Worm (Caenorhabditis elegans) whole organism, L4 larva: ENCODE measurements around the gene T13A10.64.

Experiments
- F10B5.3 ChIP-seq: sonication (generic microtip); optimal IDR thresholded peaks from 2 replicates; lab custom pipeline; 2016; ENCODE audit warnings: mild to moderate bottlenecking, missing genetic modification characterization, missing compliant biosample characterization
- F37D6.2 ChIP-seq: sonication (generic microtip); optimal IDR thresholded peaks from 2 replicates; lab custom pipeline; 2016; ENCODE audit warnings: mild to moderate bottlenecking, missing genetic modification characterization, missing compliant biosample characterization
- T26A8.4 ChIP-seq: fragments of 200-800 bp; sonication (Bioruptor generic); IDR thresholded peaks from 2 replicates; pipeline ENCODE4 v1.3.6; 2022; ENCODE audit warnings: missing genetic modification characterization, missing compliant biosample characterization
- Y5F2A.4 ChIP-seq: fragments of 200-800 bp; sonication (Bioruptor generic); optimal IDR thresholded peaks from 2 replicates; lab custom pipeline; 2018; ENCODE audit warnings: mild to moderate bottlenecking, missing genetic modification characterization, missing compliant biosample characterization
- ZK546.5 ChIP-seq, 2 experiments: sonication (generic microtip); optimal IDR thresholded peaks; 2 replicates each; lab custom pipeline; 2017; ENCODE audit warnings: missing biosample characterization in 2 of 2, missing genetic modification characterization in 2 of 2
- attf-4 ChIP-seq: sonication (generic microtip); optimal IDR thresholded peaks from 3 replicates; lab custom pipeline; 2017; ENCODE audit warnings: missing biosample characterization, missing genetic modification characterization
- ceh-44 ChIP-seq: fragments of 200-800 bp; sonication (Bioruptor generic); IDR thresholded peaks from 2 replicates; pipeline ENCODE4 v1.3.6; 2022; ENCODE audit warnings: missing genetic modification reagents, missing genetic modification characterization, missing compliant biosample characterization
- ces-1 ChIP-seq: fragments of 150-350 bp; sonication (generic microtip); optimal IDR thresholded peaks from 4 replicates; lab custom pipeline; 2014; ENCODE audit warnings: missing biosample characterization, missing genetic modification reagents, missing genetic modification characterization
- cey-2 ChIP-seq: sonication (generic microtip); optimal IDR thresholded peaks from 3 replicates; lab custom pipeline; 2017; ENCODE audit warnings: missing genetic modification characterization, mild to moderate bottlenecking, missing compliant biosample characterization, antibody characterized with exemption, borderline replicate concordance; ENCODE audit not compliant: insufficient read depth
- daf-12 ChIP-seq: fragments of 150-350 bp; optimal IDR thresholded peaks from 2 replicates; lab custom pipeline; 2014; ENCODE audit warnings: missing biosample characterization, missing genetic modification reagents, missing genetic modification characterization
- daf-16 ChIP-seq, 3 experiments: sonication (generic microtip); optimal IDR thresholded peaks; 2 replicates each; lab custom pipeline; 2016 to 2017; ENCODE audit warnings: missing genetic modification characterization in 3 of 3, missing genetic modification reagents in 3 of 3, mild to moderate bottlenecking in 2 of 3, missing compliant biosample characterization in 2 of 3, missing biosample characterization in 1 of 3, moderate library complexity in 1 of 3
- dmd-6 ChIP-seq: fragments of 200-800 bp; sonication (Bioruptor generic); IDR thresholded peaks from 2 replicates; pipeline ENCODE4 v1.3.6; 2022; ENCODE audit warnings: missing genetic modification reagents, missing genetic modification characterization, missing compliant biosample characterization
- dve-1 ChIP-seq: sonication (generic microtip); optimal IDR thresholded peaks from 2 replicates; lab custom pipeline; 2017; ENCODE audit warnings: antibody characterized with exemption, mild to moderate bottlenecking, missing genetic modification characterization, missing compliant biosample characterization; ENCODE audit not compliant: insufficient read depth
- fos-1 ChIP-seq: fragments of 150-350 bp; optimal IDR thresholded peaks from 2 replicates; lab custom pipeline; 2014; ENCODE audit warnings: missing biosample characterization, missing genetic modification characterization
- gei-8 ChIP-seq: fragments of 200-800 bp; sonication (Bioruptor generic); optimal IDR thresholded peaks from 2 replicates; lab custom pipeline; 2018; ENCODE audit warnings: mild to moderate bottlenecking, missing genetic modification characterization, missing compliant biosample characterization
- jun-1 ChIP-seq: fragments of 150-350 bp; optimal IDR thresholded peaks from 2 replicates; lab custom pipeline; 2014; ENCODE audit warnings: missing biosample characterization, missing genetic modification reagents, missing genetic modification characterization
- lin-13 ChIP-seq: fragments of 150-350 bp; optimal IDR thresholded peaks from 2 replicates; lab custom pipeline; 2014; ENCODE audit warnings: missing biosample characterization, missing genetic modification reagents, missing genetic modification characterization
- lin-15B ChIP-seq: fragments of 150-350 bp; sonication (generic microtip); optimal IDR thresholded peaks from 3 replicates; lab custom pipeline; 2014; ENCODE audit warnings: missing biosample characterization, missing genetic modification characterization
- lin-29 ChIP-seq: fragments of 200-800 bp; sonication (Bioruptor generic); IDR thresholded peaks from 2 replicates; pipeline ENCODE4 v1.3.6; 2022; ENCODE audit warnings: missing genetic modification reagents, missing genetic modification characterization, missing compliant biosample characterization
- lin-38 ChIP-seq: fragments of 200-800 bp; sonication (Bioruptor generic); IDR thresholded peaks from 2 replicates; pipeline ENCODE4 v1.3.6; 2022; ENCODE audit warnings: missing genetic modification reagents, missing genetic modification characterization, missing compliant biosample characterization
- lin-39 ChIP-seq: fragments of 150-350 bp; optimal IDR thresholded peaks from 2 replicates; lab custom pipeline; 2014; ENCODE audit warnings: missing biosample characterization, missing genetic modification reagents, missing genetic modification characterization
- lsy-2 ChIP-seq, 2 experiments: fragments of 150-350 bp in 1 of 2; sonication (generic microtip) in 1 of 2; optimal IDR thresholded peaks; 2 replicates each; lab custom pipeline; 2014 to 2017; ENCODE audit warnings: missing biosample characterization in 2 of 2, missing genetic modification characterization in 2 of 2
- madf-5 ChIP-seq, 2 experiments: fragments of 200-800 bp; sonication (Bioruptor generic); IDR thresholded peaks; 2 replicates each; pipeline ENCODE4 v1.3.6; 2022; ENCODE audit warnings: missing compliant biosample characterization in 2 of 2, missing genetic modification characterization in 2 of 2
- mxl-2 ChIP-seq: fragments of 200-800 bp; sonication (Bioruptor generic); conservative IDR thresholded peaks from 2 replicates; pipeline ENCODE4 v1.3.6; 2022; ENCODE audit warnings: missing genetic modification reagents, missing genetic modification characterization, missing compliant biosample characterization
- nhr-10 ChIP-seq: fragments of 150-350 bp; optimal IDR thresholded peaks from 2 replicates; lab custom pipeline; 2014; ENCODE audit warnings: missing biosample characterization, missing genetic modification characterization
- nhr-11 ChIP-seq: fragments of 150-350 bp; optimal IDR thresholded peaks from 2 replicates; lab custom pipeline; 2014; ENCODE audit warnings: missing biosample characterization, missing genetic modification characterization
- nhr-111 ChIP-seq: fragments of 200-800 bp; sonication (Bioruptor generic); optimal IDR thresholded peaks from 2 replicates; lab custom pipeline; 2018; ENCODE audit warnings: mild to moderate bottlenecking, missing genetic modification characterization, missing compliant biosample characterization
- nhr-48 ChIP-seq: sonication (generic microtip); optimal IDR thresholded peaks from 2 replicates; lab custom pipeline; 2016; ENCODE audit warnings: mild to moderate bottlenecking, missing genetic modification characterization, missing compliant biosample characterization
- nhr-6 ChIP-seq: fragments of 150-350 bp; optimal IDR thresholded peaks from 2 replicates; lab custom pipeline; 2014; ENCODE audit warnings: missing biosample characterization, missing genetic modification characterization
- pha-4 ChIP-seq, 2 experiments: fragments of 150-350 bp in 1 of 2; fragments of 200-800 bp in 1 of 2; sonication (Bioruptor generic) in 1 of 2; IDR thresholded peaks in 1 of 2; optimal IDR thresholded peaks in 1 of 2; 2 replicates each; pipeline versions ENCODE4 v1.3.6 to Lab custom; 2014 to 2022; ENCODE audit warnings: missing genetic modification characterization in 2 of 2, missing genetic modification reagents in 2 of 2, missing biosample characterization in 1 of 2, missing compliant biosample characterization in 1 of 2
- php-3 ChIP-seq: fragments of 200-800 bp; sonication (Bioruptor generic); IDR thresholded peaks from 2 replicates; pipeline ENCODE4 v1.3.6; 2022; ENCODE audit warnings: missing genetic modification reagents, missing genetic modification characterization, missing compliant biosample characterization
- pqm-1 ChIP-seq: sonication (generic microtip); optimal IDR thresholded peaks from 2 replicates; lab custom pipeline; 2017; ENCODE audit warnings: missing biosample characterization, missing genetic modification characterization
- rbr-2 ChIP-seq: sonication (generic microtip); optimal IDR thresholded peaks from 2 replicates; lab custom pipeline; 2016; ENCODE audit warnings: missing genotype, missing genetic modification characterization, missing compliant biosample characterization
- set-16 ChIP-seq: fragments of 200-800 bp; sonication (Bioruptor generic); IDR thresholded peaks from 2 replicates; pipeline ENCODE4 v1.3.6; 2022; ENCODE audit warnings: missing genetic modification reagents, missing genetic modification characterization, missing compliant biosample characterization
- skn-1 ChIP-seq: fragments of 150-350 bp; optimal IDR thresholded peaks from 2 replicates; lab custom pipeline; 2014; ENCODE audit warnings: missing biosample characterization, missing genetic modification characterization
- spr-3 ChIP-seq: fragments of 200-800 bp; sonication (Bioruptor generic); optimal IDR thresholded peaks from 2 replicates; lab custom pipeline; 2018; ENCODE audit warnings: mild to moderate bottlenecking, missing genetic modification characterization, missing compliant biosample characterization
- unc-130 ChIP-seq: sonication (generic microtip); optimal IDR thresholded peaks from 2 replicates; lab custom pipeline; 2016; ENCODE audit warnings: missing genetic modification reagents, missing genetic modification characterization, missing compliant biosample characterization
- unc-62 ChIP-seq, 3 experiments: fragments of 150-350 bp in 1 of 3; sonication (generic microtip); optimal IDR thresholded peaks in 2 of 3; peaks in 1 of 3; 1 replicate in 1 of 3; 2 replicates in 2 of 3; lab custom pipeline; 2014 to 2017; ENCODE audit warnings: missing biosample characterization in 3 of 3, missing genetic modification characterization in 3 of 3, missing genetic modification reagents in 3 of 3, missing genotype in 1 of 3

Gene T13A10.64

DNA sequence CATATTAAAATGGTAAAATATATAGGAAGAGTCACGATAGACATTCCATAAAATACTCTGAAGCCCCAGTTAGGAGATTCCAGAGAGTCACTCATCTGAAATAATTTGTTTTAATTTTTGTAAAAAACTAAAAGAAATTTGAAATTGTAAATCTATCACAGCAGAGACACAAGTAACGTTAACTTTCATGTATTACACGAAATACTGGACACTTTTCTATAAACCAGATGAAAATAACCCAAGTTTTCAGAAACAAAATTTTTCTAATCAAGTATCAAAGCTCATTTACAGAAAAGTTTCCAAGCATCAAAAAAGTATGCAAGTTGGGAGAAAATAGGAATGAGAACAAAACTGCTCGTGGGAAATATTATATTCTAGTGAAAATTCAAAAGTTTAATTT is 43.5 kb downstream of the T13A10.64 start, which contains the start of gene srv-27:
Gene srv-27 (minus strand): TSS at position 101 of the 400 bp plus-strand sequence.
- TF ChIP-seq jun-1 = no peak
- no peak for TF ChIP-seq daf-16 (GFP tag; optimal IDR thresholded peaks at IDR 0.05; lab: Kevin White, UChicago)
- no peak for TF ChIP-seq daf-16 (tag; optimal IDR thresholded peaks at IDR 0.05; lab: Kevin White, UChicago)
- no peak for TF ChIP-seq nhr-48 (tag; lab: Kevin White, UChicago)
- TF ChIP-seq Y5F2A.4 (GFP tag; lab: Kevin White, UChicago) = no peak
- no peak for TF ChIP-seq lin-38 (GFP tag; lab: Robert Waterston, UW)
- no peak for TF ChIP-seq php-3 (GFP tag; lab: Robert Waterston, UW)
- no peak for TF ChIP-seq lsy-2 (tag; optimal IDR thresholded peaks at IDR 0.05; lab: Kevin White, UChicago)
- TF ChIP-seq unc-62 (GFP tag; optimal IDR thresholded peaks at IDR 0.05 in 1 of 2; lab: Kevin White, UChicago) = no peak
- no peak for TF ChIP-seq unc-62 (tag; optimal IDR thresholded peaks at IDR 0.05; lab: Kevin White, UChicago)
- TF ChIP-seq dmd-6 (GFP tag; lab: Robert Waterston, UW) = no peak
- TF ChIP-seq, all 104 proteins: peak for 0

DNA sequence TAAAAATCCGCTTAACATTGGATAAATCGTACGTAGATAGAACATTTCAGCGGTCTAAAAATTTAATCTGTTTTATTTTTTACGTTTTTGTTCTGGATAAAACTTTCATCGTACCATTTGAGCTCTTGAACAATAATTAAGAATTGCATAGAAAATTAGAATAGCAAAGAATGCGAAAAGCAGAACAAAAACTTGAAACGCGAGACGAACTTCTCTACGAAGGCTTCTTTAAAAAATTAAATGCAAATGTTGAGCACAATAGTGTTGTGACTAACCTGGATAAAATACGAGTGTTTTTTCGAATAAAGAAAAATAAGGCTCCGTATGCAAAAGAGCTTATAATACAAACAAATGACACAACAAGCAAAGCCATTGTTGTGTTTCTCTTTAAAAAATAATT is 44.8 kb downstream of the T13A10.64 start:
- TF ChIP-seq unc-62 (GFP tag; optimal IDR thresholded peaks at IDR 0.05 in 1 of 2; lab: Kevin White, UChicago) (peak in 1 of 2 experiments; percentile 96), unc-62 (tag; optimal IDR thresholded peaks at IDR 0.05; lab: Kevin White, UChicago) (no peak), lin-15B (tag; lab: Kevin White, UChicago) (no peak)

ce11 chrIV:6301764-6302163 is 47.0 kb downstream of the T13A10.64 start, which contains the start of gene srv-26:
Gene srv-26, minus strand, starts transcription at chrIV:6301864.
- TF ChIP-seq ces-1 (no peak), unc-62 (GFP tag; optimal IDR thresholded peaks at IDR 0.05 in 1 of 2; lab: Kevin White, UChicago) (no peak), unc-62 (tag; optimal IDR thresholded peaks at IDR 0.05; lab: Kevin White, UChicago) (no peak), dve-1 (no peak), rbr-2 (no peak), nhr-111 (GFP tag; lab: Kevin White, UChicago) (no peak), ZK546.5 (tag; optimal IDR thresholded peaks at IDR 0.05; lab: Kevin White, UChicago) (no peak), skn-1 (no peak), lsy-2 (tag; optimal IDR thresholded peaks at IDR 0.05; lab: Kevin White, UChicago) (no peak), lin-13 (GFP tag; lab: Kevin White, UChicago) (no peak), T26A8.4 (GFP tag; lab: Robert Waterston, UW) (no peak), spr-3 (GFP tag; lab: Kevin White, UChicago) (no peak), ceh-44 (GFP tag; lab: Robert Waterston, UW) (no peak), nhr-11 (tag; lab: Kevin White, UChicago) (no peak), unc-130 (no peak), nhr-6 (tag; lab: Kevin White, UChicago) (no peak)

DNA sequence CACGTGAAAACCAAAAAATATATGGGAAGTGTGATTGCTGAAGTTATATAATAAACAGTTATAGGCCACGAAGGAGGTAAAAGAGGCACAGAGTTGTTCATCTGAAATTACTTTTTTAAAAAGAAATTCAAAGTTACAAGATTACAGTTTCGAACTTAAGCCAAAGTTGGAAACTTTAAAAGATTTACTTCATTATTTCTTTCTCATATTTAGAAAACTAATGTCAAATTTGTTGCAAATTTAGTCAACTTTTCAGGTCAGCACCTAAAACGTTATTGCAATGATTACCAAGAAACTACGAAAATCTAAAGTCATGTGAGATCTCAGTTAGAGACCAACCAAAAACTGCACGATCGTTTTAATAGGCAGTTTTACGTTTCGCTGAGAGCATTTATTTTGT is 48.9 kb downstream of the T13A10.64 start, which contains the start of gene srv-25:
Gene srv-25 (minus strand): TSS at position 101 of the 400 bp plus-strand sequence.
- TF ChIP-seq madf-5 (GFP tag; IDR thresholded peaks at IDR 0.05; lab: Robert Waterston, UW) (no peak), attf-4 (tag; lab: Kevin White, UChicago) (no peak), skn-1 (no peak), fos-1 (tag; lab: Kevin White, UChicago) (no peak), gei-8 (GFP tag; lab: Kevin White, UChicago) (no peak), cey-2 (tag; lab: Kevin White, UChicago) (no peak), pha-4 (GFP tag; IDR thresholded peaks at IDR 0.05; lab: Robert Waterston, UW) (no peak), pha-4 (tag; optimal IDR thresholded peaks at IDR 0.05; lab: Kevin White, UChicago) (no peak), lin-29 (no peak), daf-12 (tag; lab: Kevin White, UChicago) (no peak), nhr-10 (tag; lab: Kevin White, UChicago) (no peak), F10B5.3 (no peak), mxl-2 (no peak), lin-39 (tag; lab: Kevin White, UChicago) (no peak), F37D6.2 (tag; lab: Kevin White, UChicago) (no peak), nhr-111 (GFP tag; lab: Kevin White, UChicago) (no peak), set-16 (GFP tag; lab: Robert Waterston, UW) (no peak), pqm-1 (no peak)
- TF ChIP-seq, all 104 proteins: peak for 0
